Worm (Caenorhabditis elegans) whole organism, L3 larva: ENCODE data around the gene lgc-18.
A peak's percentile ranks its signal among the peaks of the same experiment; 100 is the strongest.

ENCODE experiments used
- R02D3.7 ChIP-seq: fragments of 150-350 bp; optimal IDR thresholded peaks from 2 replicates; lab custom pipeline; 2014; ENCODE audit warnings: missing biosample characterization, missing genetic modification characterization
- aly-2 ChIP-seq: fragments of 150-350 bp; optimal IDR thresholded peaks from 2 replicates; lab custom pipeline; 2014; ENCODE audit warnings: missing biosample characterization, missing genetic modification characterization
- ama-1 ChIP-seq: fragments of 150-350 bp; optimal IDR thresholded peaks from 2 replicates; lab custom pipeline; 2018
- ceh-16 ChIP-seq: sonication (generic microtip); optimal IDR thresholded peaks from 2 replicates; lab custom pipeline; 2017; ENCODE audit warnings: missing biosample characterization, missing genetic modification characterization
- ceh-28 ChIP-seq: fragments of 150-350 bp; optimal IDR thresholded peaks from 2 replicates; lab custom pipeline; 2014; ENCODE audit warnings: missing biosample characterization, missing genetic modification reagents, missing genetic modification characterization
- ceh-82 ChIP-seq: fragments of 150-350 bp; optimal IDR thresholded peaks from 2 replicates; lab custom pipeline; 2014; ENCODE audit warnings: missing biosample characterization, missing genetic modification characterization
- egl-27 ChIP-seq: sonication (generic microtip); optimal IDR thresholded peaks from 4 replicates; lab custom pipeline; 2017; ENCODE audit warnings: missing biosample characterization, missing genetic modification reagents, missing genetic modification characterization
- egl-5 ChIP-seq: fragments of 150-350 bp; optimal IDR thresholded peaks from 2 replicates; lab custom pipeline; 2017; ENCODE audit warnings: missing biosample characterization, missing genetic modification reagents, missing genetic modification characterization, inconsistent platforms
- elt-1 ChIP-seq: fragments of 150-350 bp; optimal IDR thresholded peaks from 2 replicates; lab custom pipeline; 2014; ENCODE audit warnings: missing biosample characterization, missing genetic modification characterization
- elt-2 ChIP-seq: sonication (generic microtip); optimal IDR thresholded peaks from 2 replicates; lab custom pipeline; 2016; ENCODE audit warnings: missing genetic modification reagents, mild to moderate bottlenecking, missing genetic modification characterization, missing compliant biosample characterization
- elt-3 ChIP-seq, 3 experiments: fragments of 150-350 bp in 1 of 3; sonication (generic microtip) in 2 of 3; optimal IDR thresholded peaks; 2 replicates in 2 of 3; 4 replicates in 1 of 3; lab custom pipeline; 2014 to 2017; ENCODE audit warnings: missing biosample characterization in 3 of 3, missing genetic modification characterization in 3 of 3
- eor-1 ChIP-seq, 2 experiments: fragments of 150-350 bp; optimal IDR thresholded peaks; 2 replicates each; lab custom pipeline; 2014 to 2018; ENCODE audit warnings: missing biosample characterization in 2 of 2, missing genetic modification characterization in 2 of 2
- fos-1 ChIP-seq: fragments of 150-350 bp; optimal IDR thresholded peaks from 2 replicates; lab custom pipeline; 2014; ENCODE audit warnings: missing biosample characterization, missing genetic modification characterization
- hmg-11 ChIP-seq: sonication (generic microtip); optimal IDR thresholded peaks from 2 replicates; lab custom pipeline; 2016; ENCODE audit warnings: missing genetic modification characterization, missing compliant biosample characterization
- lin-15B ChIP-seq: fragments of 150-350 bp; optimal IDR thresholded peaks from 2 replicates; lab custom pipeline; 2014; ENCODE audit warnings: missing biosample characterization, missing genetic modification characterization
- lin-39 ChIP-seq: fragments of 150-350 bp; optimal IDR thresholded peaks from 2 replicates; lab custom pipeline; 2018; ENCODE audit warnings: missing biosample characterization, missing genetic modification reagents, missing genetic modification characterization
- lsy-12 ChIP-seq: sonication (generic microtip); optimal IDR thresholded peaks from 2 replicates; lab custom pipeline; 2016; ENCODE audit warnings: mild to moderate bottlenecking, missing genetic modification characterization, missing compliant biosample characterization
- mdl-1 ChIP-seq: fragments of 150-350 bp; optimal IDR thresholded peaks from 2 replicates; lab custom pipeline; 2014; ENCODE audit warnings: missing biosample characterization, missing genetic modification characterization
- nhr-11 ChIP-seq: fragments of 150-350 bp; optimal IDR thresholded peaks from 2 replicates; lab custom pipeline; 2014; ENCODE audit warnings: missing biosample characterization, missing genetic modification characterization
- nhr-12 ChIP-seq: fragments of 150-350 bp; optimal IDR thresholded peaks from 2 replicates; lab custom pipeline; 2014; ENCODE audit warnings: missing biosample characterization, missing genetic modification characterization
- nhr-23 ChIP-seq: fragments of 150-350 bp; optimal IDR thresholded peaks from 2 replicates; lab custom pipeline; 2014; ENCODE audit warnings: missing biosample characterization, missing genetic modification reagents, missing genetic modification characterization
- nhr-237 ChIP-seq: fragments of 150-350 bp; optimal IDR thresholded peaks from 2 replicates; lab custom pipeline; 2014; ENCODE audit warnings: missing biosample characterization, missing genetic modification characterization
- nhr-25 ChIP-seq: sonication (generic microtip); optimal IDR thresholded peaks from 2 replicates; lab custom pipeline; 2017; ENCODE audit warnings: missing biosample characterization, missing genetic modification characterization
- nhr-67 ChIP-seq: fragments of 150-350 bp; optimal IDR thresholded peaks from 2 replicates; lab custom pipeline; 2014; ENCODE audit warnings: missing biosample characterization, missing genetic modification characterization
- nhr-76 ChIP-seq: fragments of 150-350 bp; sonication (generic microtip); optimal IDR thresholded peaks from 5 replicates; lab custom pipeline; 2014; ENCODE audit warnings: missing biosample characterization, missing genetic modification characterization
- nhr-77 ChIP-seq: fragments of 150-350 bp; optimal IDR thresholded peaks from 2 replicates; lab custom pipeline; 2014; ENCODE audit warnings: missing biosample characterization, missing genetic modification characterization
- pha-4 ChIP-seq: fragments of 150-350 bp; optimal IDR thresholded peaks from 2 replicates; lab custom pipeline; 2014; ENCODE audit warnings: missing biosample characterization, missing genetic modification reagents, missing genetic modification characterization
- pqm-1 ChIP-seq: fragments of 150-350 bp; optimal IDR thresholded peaks from 2 replicates; lab custom pipeline; 2017; ENCODE audit warnings: missing biosample characterization, missing genetic modification characterization, inconsistent platforms
- sea-2 ChIP-seq: fragments of 150-350 bp; sonication (generic microtip); optimal IDR thresholded peaks from 4 replicates; lab custom pipeline; 2014; ENCODE audit warnings: missing biosample characterization, missing genetic modification reagents, missing genetic modification characterization
- skn-1 ChIP-seq: fragments of 150-350 bp; optimal IDR thresholded peaks from 2 replicates; lab custom pipeline; 2014; ENCODE audit warnings: missing biosample characterization, missing genetic modification characterization
- snpc-4 ChIP-seq: fragments of 150-350 bp; optimal IDR thresholded peaks from 2 replicates; lab custom pipeline; 2014; ENCODE audit warnings: missing biosample characterization, missing genetic modification characterization
- tbx-2 ChIP-seq: sonication (generic microtip); optimal IDR thresholded peaks from 2 replicates; lab custom pipeline; 2016; ENCODE audit warnings: mild to moderate bottlenecking, missing genetic modification characterization, missing compliant biosample characterization
- unc-39 ChIP-seq: sonication (generic microtip); optimal IDR thresholded peaks from 4 replicates; lab custom pipeline; 2017; ENCODE audit warnings: missing biosample characterization, missing genetic modification characterization
- zag-1 ChIP-seq: fragments of 150-350 bp; optimal IDR thresholded peaks from 2 replicates; lab custom pipeline; 2014; ENCODE audit warnings: missing biosample characterization, missing genetic modification characterization
- ztf-4 ChIP-seq: fragments of 150-350 bp; optimal IDR thresholded peaks from 2 replicates; lab custom pipeline; 2014; ENCODE audit warnings: missing biosample characterization, missing genetic modification characterization

lgc-18 gene

ce11 chrX:12093043-12093442 is 32.4 kb upstream of the lgc-18 start, which contains the start of gene W03G11.4:
Gene W03G11.4 (minus strand): TSS chrX:12093143.
- TF ChIP-seq ztf-4 = no peak
- no peak for TF ChIP-seq eor-1 (tag; optimal IDR thresholded peaks at IDR 0.05; lab: Kevin White, UChicago)
- no peak for TF ChIP-seq ceh-28 (tag; lab: Kevin White, UChicago)
- TF ChIP-seq lsy-12 (tag; lab: Kevin White, UChicago) = no peak
- no peak for TF ChIP-seq nhr-77 (tag; lab: Kevin White, UChicago)
- no peak for TF ChIP-seq unc-39 (tag; lab: Kevin White, UChicago)
- TF ChIP-seq nhr-67 (tag; lab: Kevin White, UChicago) = no peak
- no peak for TF ChIP-seq sea-2 (GFP tag; lab: Kevin White, UChicago)
- TF ChIP-seq tbx-2 = no peak
- TF ChIP-seq elt-3 (tag; optimal IDR thresholded peaks at IDR 0.05; lab: Kevin White, UChicago) = no peak
- TF ChIP-seq elt-2 (tag; lab: Kevin White, UChicago) = no peak

ce11 chrX:12093992-12094391 is 31.4 kb upstream of the lgc-18 start:
- TF ChIP-seq pqm-1 (tag; lab: Kevin White, UChicago) = no peak
- TF ChIP-seq lin-39 (tag; lab: Kevin White, UChicago) = no peak
- TF ChIP-seq zag-1 = no peak
- TF ChIP-seq egl-5 (tag; lab: Kevin White, UChicago) = no peak
- TF ChIP-seq nhr-12 (tag; lab: Kevin White, UChicago) = no peak
- TF ChIP-seq pha-4 = no peak
- TF ChIP-seq nhr-77 (tag; lab: Kevin White, UChicago) = no peak
- no peak for TF ChIP-seq ceh-16
- no peak for TF ChIP-seq skn-1 (tag; lab: Kevin White, UChicago)
- TF ChIP-seq hmg-11 (tag; lab: Kevin White, UChicago) = no peak
- no peak for TF ChIP-seq snpc-4 (tag; lab: Kevin White, UChicago)
- TF ChIP-seq mdl-1 (tag; lab: Kevin White, UChicago) = no peak
- no peak for TF ChIP-seq eor-1 (tag; optimal IDR thresholded peaks at IDR 0.05; lab: Kevin White, UChicago)
- no peak for TF ChIP-seq ama-1
- no peak for TF ChIP-seq ceh-82 (tag; lab: Kevin White, UChicago)
- no peak for TF ChIP-seq ceh-28 (tag; lab: Kevin White, UChicago)
- no peak for TF ChIP-seq nhr-237
- TF ChIP-seq ztf-4 = no peak
- TF ChIP-seq nhr-23 (tag; lab: Kevin White, UChicago) = no peak
- no peak for TF ChIP-seq lin-15B (tag; lab: Kevin White, UChicago)

DNA sequence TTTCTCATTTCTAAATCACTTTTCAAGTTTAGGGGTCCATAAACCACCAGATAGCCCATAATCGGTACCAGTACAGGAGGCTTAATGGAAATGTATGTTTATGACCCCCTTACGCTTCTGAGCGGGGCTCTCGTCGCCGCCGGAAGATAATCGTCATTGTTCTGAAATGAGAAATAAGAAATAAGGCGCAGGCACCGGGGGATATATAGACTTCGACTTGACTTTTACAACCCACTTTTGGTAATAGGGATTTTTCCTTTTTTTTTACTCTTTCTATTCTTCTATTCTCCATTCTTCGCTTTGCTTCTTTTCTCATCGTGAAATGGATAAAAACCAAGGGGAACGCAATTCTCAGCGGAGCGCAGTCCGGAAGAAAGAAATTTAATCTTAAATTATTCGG is 30.2 kb upstream of the lgc-18 start:
- TF ChIP-seq ceh-28 (tag; lab: Kevin White, UChicago) = no peak
- peak; percentile 11 for TF ChIP-seq pqm-1 (tag; lab: Kevin White, UChicago)

DNA sequence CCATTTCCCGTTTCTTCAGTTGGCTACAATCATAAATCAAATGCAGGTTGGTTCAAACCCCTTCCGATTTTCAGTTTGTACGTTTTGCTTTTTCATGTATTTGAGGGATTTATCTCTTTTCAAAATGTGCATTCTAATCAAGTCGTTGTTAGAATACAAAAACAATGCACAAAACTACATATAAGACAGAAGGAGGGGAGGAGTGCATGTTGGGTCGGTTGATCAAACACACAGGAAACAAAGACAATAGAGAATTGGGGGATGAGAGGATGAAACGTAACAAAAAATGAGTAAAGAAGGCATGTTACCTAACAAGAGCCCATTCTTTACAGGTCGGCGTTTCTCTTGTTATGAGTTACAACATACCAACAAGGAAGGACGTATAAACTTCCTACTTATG is 27.4 kb upstream of the lgc-18 start:
- TF ChIP-seq egl-5 (tag; lab: Kevin White, UChicago) = no peak
- no peak for TF ChIP-seq nhr-76 (tag; lab: Kevin White, UChicago)
- TF ChIP-seq ama-1 = no peak
- no peak for TF ChIP-seq elt-2 (tag; lab: Kevin White, UChicago)
- no peak for TF ChIP-seq nhr-67 (tag; lab: Kevin White, UChicago)
- no peak for TF ChIP-seq skn-1 (tag; lab: Kevin White, UChicago)
- no peak for TF ChIP-seq zag-1
- no peak for TF ChIP-seq aly-2 (tag; lab: Kevin White, UChicago)
- TF ChIP-seq lin-39 (tag; lab: Kevin White, UChicago) = no peak
- no peak for TF ChIP-seq nhr-77 (tag; lab: Kevin White, UChicago)
- TF ChIP-seq snpc-4 (tag; lab: Kevin White, UChicago) = no peak
- no peak for TF ChIP-seq nhr-12 (tag; lab: Kevin White, UChicago)
- TF ChIP-seq lsy-12 (tag; lab: Kevin White, UChicago) = no peak
- TF ChIP-seq nhr-25 (tag; lab: Kevin White, UChicago) = no peak
- no peak for TF ChIP-seq egl-27 (tag; lab: Kevin White, UChicago)
- TF ChIP-seq ceh-28 (tag; lab: Kevin White, UChicago) = no peak
- TF ChIP-seq fos-1 (tag; lab: Kevin White, UChicago) = no peak
- TF ChIP-seq nhr-11 = no peak
- TF ChIP-seq tbx-2 = no peak
- no peak for TF ChIP-seq elt-1

DNA sequence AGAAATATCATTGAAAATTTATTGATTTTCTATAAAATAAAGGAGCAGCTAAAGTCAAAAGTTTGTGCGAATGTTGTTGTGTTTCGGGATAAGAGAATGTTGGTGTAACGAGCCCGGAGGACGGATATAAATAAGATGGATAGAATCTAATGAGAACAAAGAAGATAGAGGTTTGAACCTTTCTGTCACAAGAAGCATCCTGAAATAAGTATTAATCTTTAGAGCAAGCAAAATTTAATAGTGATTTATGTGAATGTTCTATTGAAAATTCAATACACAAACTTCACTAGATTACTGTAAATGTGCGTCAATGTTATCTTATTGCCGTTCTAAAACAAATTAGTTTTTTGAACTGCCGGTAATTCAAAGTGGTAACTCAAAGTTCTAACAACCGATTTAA is 21.7 kb upstream of the lgc-18 start, which contains the start of gene W03G11.3:
W03G11.3 (minus strand) TSS at position 101 of the 400 bp plus-strand sequence.
- TF ChIP-seq pqm-1 (tag; lab: Kevin White, UChicago) = no peak
- no peak for TF ChIP-seq nhr-12 (tag; lab: Kevin White, UChicago)
- no peak for TF ChIP-seq eor-1 (tag; optimal IDR thresholded peaks at IDR 0.05; lab: Kevin White, UChicago)
- TF ChIP-seq R02D3.7 (tag; lab: Kevin White, UChicago) = no peak
- no peak for TF ChIP-seq hmg-11 (tag; lab: Kevin White, UChicago)
- no peak for TF ChIP-seq elt-1
- TF ChIP-seq skn-1 (tag; lab: Kevin White, UChicago) = no peak
- no peak for TF ChIP-seq nhr-76 (tag; lab: Kevin White, UChicago)
